Worm (Caenorhabditis elegans) whole organism, mixed stage, embryonic: ENCODE results near the gene egl-17.

Experiments
- M03D4.4 ChIP-seq: sonication (generic microtip); optimal IDR thresholded peaks from 2 replicates; lab custom pipeline; 2017; ENCODE audit warnings: mild to moderate bottlenecking, missing genetic modification characterization, missing compliant biosample characterization
- bed-3 ChIP-seq: fragments of 200-800 bp; sonication (Bioruptor generic); optimal IDR thresholded peaks from 3 replicates; lab custom pipeline; 2018; ENCODE audit warnings: mild to moderate bottlenecking, missing genetic modification characterization, moderate library complexity, missing compliant biosample characterization
- blmp-1 ChIP-seq: fragments of 150-350 bp; optimal IDR thresholded peaks from 2 replicates; lab custom pipeline; 2014; ENCODE audit warnings: missing biosample characterization, missing genetic modification characterization
- ceh-39 ChIP-seq: fragments of 150-350 bp; optimal IDR thresholded peaks from 2 replicates; lab custom pipeline; 2014; ENCODE audit warnings: missing biosample characterization, missing genetic modification characterization
- ceh-43 ChIP-seq: fragments of 200-800 bp; sonication (Bioruptor generic); optimal IDR thresholded peaks from 2 replicates; lab custom pipeline; 2018; ENCODE audit warnings: mild to moderate bottlenecking, missing genetic modification characterization, moderate library complexity, missing compliant biosample characterization
- ceh-83 ChIP-seq: fragments of 200-800 bp; sonication (Bioruptor generic); optimal IDR thresholded peaks from 2 replicates; lab custom pipeline; 2018; ENCODE audit warnings: mild to moderate bottlenecking, missing genetic modification characterization, missing compliant biosample characterization
- ces-1 ChIP-seq: fragments of 150-350 bp; optimal IDR thresholded peaks from 2 replicates; lab custom pipeline; 2014; ENCODE audit warnings: missing biosample characterization, missing genetic modification reagents, missing genetic modification characterization
- cnd-1 ChIP-seq: fragments of 200-800 bp; sonication (Bioruptor generic); optimal IDR thresholded peaks from 2 replicates; lab custom pipeline; 2018; ENCODE audit warnings: mild to moderate bottlenecking, missing genetic modification characterization, missing compliant biosample characterization
- drap-1 ChIP-seq: fragments of 200-800 bp; sonication (Bioruptor generic); optimal IDR thresholded peaks from 3 replicates; lab custom pipeline; 2018; ENCODE audit warnings: mild to moderate bottlenecking, missing genetic modification characterization, missing compliant biosample characterization
- elt-1 ChIP-seq: sonication (generic microtip); optimal IDR thresholded peaks from 2 replicates; lab custom pipeline; 2017; ENCODE audit warnings: missing genetic modification characterization, mild to moderate bottlenecking, missing compliant biosample characterization, antibody characterized with exemption, moderate library complexity, borderline replicate concordance; ENCODE audit not compliant: insufficient read depth
- elt-3 ChIP-seq: fragments of 150-350 bp; optimal IDR thresholded peaks from 2 replicates; lab custom pipeline; 2014; ENCODE audit warnings: missing biosample characterization, missing genetic modification characterization
- flh-1 ChIP-seq: fragments of 200-800 bp; sonication (Bioruptor generic); optimal IDR thresholded peaks from 2 replicates; lab custom pipeline; 2018; ENCODE audit warnings: mild to moderate bottlenecking, missing genetic modification characterization, moderate library complexity, missing compliant biosample characterization
- ham-2 ChIP-seq: fragments of 200-800 bp; sonication (Bioruptor generic); optimal IDR thresholded peaks from 2 replicates; lab custom pipeline; 2018; ENCODE audit warnings: mild to moderate bottlenecking, missing genetic modification characterization, missing compliant biosample characterization
- hlh-1 ChIP-seq: fragments of 150-350 bp; optimal IDR thresholded peaks from 2 replicates; lab custom pipeline; 2014; ENCODE audit warnings: missing biosample characterization, missing genetic modification reagents, missing genetic modification characterization
- lin-13 ChIP-seq: fragments of 150-350 bp; optimal IDR thresholded peaks from 2 replicates; lab custom pipeline; 2014; ENCODE audit warnings: missing biosample characterization, missing genetic modification characterization
- lin-32 ChIP-seq: fragments of 200-800 bp; sonication (Bioruptor generic); optimal IDR thresholded peaks from 2 replicates; lab custom pipeline; 2018; ENCODE audit warnings: mild to moderate bottlenecking, missing genetic modification characterization, missing compliant biosample characterization
- lsy-2 ChIP-seq: fragments of 150-350 bp; optimal IDR thresholded peaks from 2 replicates; lab custom pipeline; 2014; ENCODE audit warnings: missing biosample characterization, missing genetic modification characterization
- mab-5 ChIP-seq: fragments of 150-350 bp; optimal IDR thresholded peaks from 2 replicates; lab custom pipeline; 2014; ENCODE audit warnings: missing biosample characterization, missing genetic modification characterization
- mep-1 ChIP-seq: fragments of 150-350 bp; optimal IDR thresholded peaks from 2 replicates; lab custom pipeline; 2017; ENCODE audit warnings: missing biosample characterization, missing genetic modification reagents, missing genetic modification characterization, inconsistent platforms
- mls-2 ChIP-seq: sonication (generic microtip); optimal IDR thresholded peaks from 2 replicates; lab custom pipeline; 2016; ENCODE audit warnings: mild to moderate bottlenecking, missing genetic modification characterization, moderate library complexity, missing compliant biosample characterization
- nhr-12 ChIP-seq: fragments of 150-350 bp; optimal IDR thresholded peaks from 2 replicates; lab custom pipeline; 2014; ENCODE audit warnings: missing biosample characterization, missing genetic modification characterization
- nhr-2 ChIP-seq: fragments of 150-350 bp; optimal IDR thresholded peaks from 2 replicates; lab custom pipeline; 2014; ENCODE audit warnings: missing biosample characterization, missing genetic modification characterization
- nhr-237 ChIP-seq: fragments of 150-350 bp; optimal IDR thresholded peaks from 2 replicates; lab custom pipeline; 2014; ENCODE audit warnings: missing biosample characterization, missing genetic modification characterization
- nhr-28 ChIP-seq: fragments of 150-350 bp; optimal IDR thresholded peaks from 2 replicates; lab custom pipeline; 2014; ENCODE audit warnings: missing biosample characterization, missing genetic modification characterization
- nhr-76 ChIP-seq: sonication (generic microtip); optimal IDR thresholded peaks from 2 replicates; lab custom pipeline; 2017; ENCODE audit warnings: missing biosample characterization, missing genetic modification characterization
- pha-4 ChIP-seq: fragments of 150-350 bp; optimal IDR thresholded peaks from 2 replicates; lab custom pipeline; 2018; ENCODE audit warnings: missing biosample characterization, missing genetic modification reagents, missing genetic modification characterization
- sem-2 ChIP-seq: fragments of 200-800 bp; sonication (Bioruptor generic); optimal IDR thresholded peaks from 2 replicates; lab custom pipeline; 2018; ENCODE audit warnings: mild to moderate bottlenecking, missing genetic modification characterization, missing compliant biosample characterization
- snpc-4 ChIP-seq: fragments of 150-350 bp; optimal IDR thresholded peaks from 2 replicates; lab custom pipeline; 2014; ENCODE audit warnings: missing biosample characterization, missing genetic modification characterization
- sptf-1 ChIP-seq: sonication (generic microtip); optimal IDR thresholded peaks from 2 replicates; lab custom pipeline; 2017; ENCODE audit warnings: mild to moderate bottlenecking, missing genetic modification characterization, moderate library complexity, missing compliant biosample characterization
- tbx-8 ChIP-seq: fragments of 200-800 bp; sonication (Bioruptor generic); optimal IDR thresholded peaks from 2 replicates; lab custom pipeline; 2018; ENCODE audit warnings: mild to moderate bottlenecking, missing genetic modification characterization, moderate library complexity, missing compliant biosample characterization
- unc-120 ChIP-seq: sonication (generic microtip); optimal IDR thresholded peaks from 2 replicates; lab custom pipeline; 2017; ENCODE audit warnings: missing genetic modification characterization, missing compliant biosample characterization; ENCODE audit not compliant: poor library complexity, severe bottlenecking
- unc-39 ChIP-seq: fragments of 150-350 bp; optimal IDR thresholded peaks from 2 replicates; lab custom pipeline; 2014; ENCODE audit warnings: missing biosample characterization, missing genetic modification characterization
- unc-62 ChIP-seq: fragments of 150-350 bp; optimal IDR thresholded peaks from 2 replicates; lab custom pipeline; 2014; ENCODE audit warnings: missing biosample characterization, missing genetic modification reagents, missing genetic modification characterization
- zip-8 ChIP-seq: fragments of 150-350 bp; optimal IDR thresholded peaks from 2 replicates; lab custom pipeline; 2014; ENCODE audit warnings: missing biosample characterization, missing genetic modification characterization
- ztf-11 ChIP-seq: fragments of 150-350 bp; optimal IDR thresholded peaks from 2 replicates; lab custom pipeline; 2014; ENCODE audit warnings: missing biosample characterization, missing genetic modification characterization

The egl-17 gene

ce11 chrX:489635-490105 is at the start of gene egl-17:
TSS of gene egl-17 (plus strand) at chrX:489685.
- peak; percentile 96 for TF ChIP-seq ceh-83 (GFP tag; lab: Kevin White, UChicago)
- TF ChIP-seq mls-2 (tag; lab: Kevin White, UChicago): peak; percentile 97
- TF ChIP-seq zip-8 (tag; lab: Kevin White, UChicago): no peak
- peak; percentile 89 for TF ChIP-seq bed-3
- TF ChIP-seq drap-1 (GFP tag; lab: Kevin White, UChicago): peak; percentile 97
- TF ChIP-seq nhr-12 (tag; lab: Kevin White, UChicago): peak; percentile 71
- no peak for TF ChIP-seq nhr-2 (tag; lab: Kevin White, UChicago)
- peak; percentile 97 for TF ChIP-seq sptf-1 (tag; lab: Kevin White, UChicago)
- peak; percentile 96 for TF ChIP-seq cnd-1 (tag; lab: Kevin White, UChicago)
- TF ChIP-seq mep-1 (tag; lab: Kevin White, UChicago): peak; percentile 64
- TF ChIP-seq blmp-1 (tag; lab: Kevin White, UChicago): no peak
- peak; percentile 57 for TF ChIP-seq pha-4 (tag; lab: Kevin White, UChicago)
- TF ChIP-seq elt-1 (tag; lab: Kevin White, UChicago): no peak
- no peak for TF ChIP-seq ceh-39 (tag; lab: Kevin White, UChicago)
- peak; percentile 88 for TF ChIP-seq flh-1 (GFP tag; lab: Kevin White, UChicago)
- TF ChIP-seq sem-2: peak; percentile 87
- no peak for TF ChIP-seq unc-39 (tag; lab: Kevin White, UChicago)
- TF ChIP-seq nhr-76 (tag; lab: Kevin White, UChicago): no peak
- peak; percentile 41 for TF ChIP-seq nhr-237 (tag; lab: Kevin White, UChicago)
- TF ChIP-seq tbx-8 (GFP tag; lab: Kevin White, UChicago): peak; percentile 91
- TF ChIP-seq snpc-4: no peak
- peak; percentile 91 for TF ChIP-seq lin-32 (GFP tag; lab: Kevin White, UChicago)
- peak; percentile 61 for TF ChIP-seq ces-1 (GFP tag; lab: Kevin White, UChicago)
- TF ChIP-seq unc-62 (GFP tag; lab: Kevin White, UChicago): peak; percentile 74
- peak; percentile 34 for TF ChIP-seq elt-3 (tag; lab: Kevin White, UChicago)
- peak; percentile 94 for TF ChIP-seq M03D4.4 (tag; lab: Kevin White, UChicago)
- peak; percentile 91 for TF ChIP-seq ceh-43
- TF ChIP-seq nhr-28: peak; percentile 41
- TF ChIP-seq mab-5 (tag; lab: Kevin White, UChicago): no peak
- TF ChIP-seq lsy-2 (tag; lab: Kevin White, UChicago): peak; percentile 46
- peak; percentile 88 for TF ChIP-seq ham-2
- peak; percentile 46 for TF ChIP-seq ztf-11 (tag; lab: Kevin White, UChicago)
- TF ChIP-seq hlh-1 (tag; lab: Kevin White, UChicago): peak; percentile 21
- peak; percentile 88 for TF ChIP-seq unc-120
- peak; percentile 20 for TF ChIP-seq lin-13 (tag; lab: Kevin White, UChicago)

DNA sequence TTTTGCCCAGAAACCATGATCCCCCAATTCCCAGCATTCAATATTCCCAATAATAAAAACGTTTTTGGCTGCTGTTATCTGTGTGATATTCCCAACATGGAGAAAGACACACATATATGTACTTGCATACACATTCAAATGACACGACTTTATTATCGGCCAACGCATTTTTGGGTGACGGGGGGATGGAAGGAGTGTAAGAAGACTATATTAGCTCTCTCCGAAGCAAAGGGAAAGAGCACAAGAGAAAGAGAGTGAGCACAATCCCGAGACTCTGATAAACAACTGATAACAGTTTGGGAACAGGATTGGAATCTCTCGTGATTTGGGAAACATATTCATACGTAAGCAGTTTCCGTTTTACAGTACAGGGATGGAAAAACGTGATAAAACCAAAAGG is 49.1 kb upstream of the egl-17 start:
- TF ChIP-seq tbx-8 (GFP tag; lab: Kevin White, UChicago) (no peak), lsy-2 (tag; lab: Kevin White, UChicago) (no peak), ceh-83 (GFP tag; lab: Kevin White, UChicago) (no peak), nhr-237 (tag; lab: Kevin White, UChicago) (no peak), M03D4.4 (tag; lab: Kevin White, UChicago) (no peak), zip-8 (tag; lab: Kevin White, UChicago) (no peak), mab-5 (tag; lab: Kevin White, UChicago) (no peak), nhr-28 (no peak), ceh-43 (no peak), sem-2 (no peak), elt-1 (tag; lab: Kevin White, UChicago) (no peak), flh-1 (GFP tag; lab: Kevin White, UChicago) (no peak), nhr-12 (tag; lab: Kevin White, UChicago) (no peak), ceh-39 (tag; lab: Kevin White, UChicago) (no peak)
- TF ChIP-seq, all 35 proteins: peak for 0

- no peak for TF ChIP-seq ceh-39 (tag; lab: Kevin White, UChicago)
- no peak for TF ChIP-seq tbx-8 (GFP tag; lab: Kevin White, UChicago)
- no peak for TF ChIP-seq sptf-1 (tag; lab: Kevin White, UChicago)
- no peak for TF ChIP-seq mls-2 (tag; lab: Kevin White, UChicago)
- TF ChIP-seq flh-1 (GFP tag; lab: Kevin White, UChicago): no peak
- TF ChIP-seq nhr-28: no peak
- no peak for TF ChIP-seq blmp-1 (tag; lab: Kevin White, UChicago)
- no peak for TF ChIP-seq lsy-2 (tag; lab: Kevin White, UChicago)
- TF ChIP-seq snpc-4: no peak
- no peak for TF ChIP-seq zip-8 (tag; lab: Kevin White, UChicago)
- TF ChIP-seq mep-1 (tag; lab: Kevin White, UChicago): no peak
- TF ChIP-seq ces-1 (GFP tag; lab: Kevin White, UChicago): no peak
- no peak for TF ChIP-seq nhr-76 (tag; lab: Kevin White, UChicago)
- TF ChIP-seq lin-32 (GFP tag; lab: Kevin White, UChicago): no peak
- no peak for TF ChIP-seq lin-13 (tag; lab: Kevin White, UChicago)
- no peak for TF ChIP-seq unc-62 (GFP tag; lab: Kevin White, UChicago)
- no peak for TF ChIP-seq elt-1 (tag; lab: Kevin White, UChicago)
- TF ChIP-seq, all 35 proteins: peak for 0
Observed at ce11 chrX:449820-450219, 39.7 kb upstream of the egl-17 start, which contains the start of gene F52D1.2. TSS of gene F52D1.2 (minus strand) at chrX:450212.
